Fruit fly (Drosophila melanogaster) Kc167 (cell line): ENCODE data around the gene Rcc1.

Experiments used
- Myc ChIP-seq: fragments of >200 bp; optimal IDR thresholded peaks from 2 replicates; lab custom pipeline; 2017; ENCODE audit warnings: missing external identifiers
- Sin3A ChIP-seq: fragments of >200 bp; optimal IDR thresholded peaks from 2 replicates; lab custom pipeline; 2018; ENCODE audit warnings: missing external identifiers
- h ChIP-seq: fragments of >200 bp; optimal IDR thresholded peaks from 3 replicates; lab custom pipeline; 2018; ENCODE audit warnings: missing external identifiers

- TF ChIP-seq Sin3A (no peak), h (no peak), Myc (lab: Kevin White, UChicago) (no peak)
Observed at dm6 chr3L:5950467-5950866, 17.9 kb upstream of the Rcc1 start, which contains the start of gene Egfrap.
